Worm (Caenorhabditis elegans): Measurements from ENCODE around the gene ndc-80.

DNA sequence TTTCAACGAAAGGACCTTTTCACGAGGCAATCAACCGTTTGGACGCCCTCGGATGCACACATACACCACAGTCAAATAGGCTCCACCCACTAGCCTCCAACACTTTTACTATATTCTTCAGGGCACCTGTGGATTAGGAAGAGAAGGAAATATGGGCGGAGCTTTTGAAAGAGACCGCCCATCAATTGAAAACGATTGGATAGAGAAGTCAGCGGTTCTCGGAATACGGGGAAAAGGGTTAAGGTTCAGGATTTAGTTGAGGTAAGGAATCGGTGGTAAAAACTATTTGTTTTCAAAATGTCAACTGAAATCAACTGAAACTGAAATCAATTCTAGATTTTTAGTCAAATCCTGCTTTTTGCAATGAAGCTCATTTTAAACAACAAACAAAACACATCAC, 24.5 kb downstream of the ndc-80 start, which contains the start of gene egl-38:
- TF ChIP-seq lsy-2 (tag; optimal IDR thresholded peaks at IDR 0.05) = no peak
- no peak for TF ChIP-seq nhr-25 (tag; optimal IDR thresholded peaks at IDR 0.05; ENCODE audit: borderline replicate concordance, insufficient read depth)
- TF ChIP-seq nhr-237 (tag; optimal IDR thresholded peaks at IDR 0.05) = no peak
- no peak for TF ChIP-seq ceh-62 (tag; optimal IDR thresholded peaks at IDR 0.05)
- TF ChIP-seq sdz-12 (GFP tag; optimal IDR thresholded peaks at IDR 0.05) = no peak
- TF ChIP-seq unc-62 (GFP tag; optimal IDR thresholded peaks at IDR 0.05 in 1 of 2) = no peak
- TF ChIP-seq unc-62 (tag; optimal IDR thresholded peaks at IDR 0.05) = no peak
- TF ChIP-seq pha-4 (GFP tag; IDR thresholded peaks at IDR 0.05) = no peak
- no peak for TF ChIP-seq pha-4 (tag; optimal IDR thresholded peaks at IDR 0.05)
- no peak for TF ChIP-seq mdt-29 (GFP tag; IDR thresholded peaks at IDR 0.05)
- no peak for TF ChIP-seq mep-1 (tag; optimal IDR thresholded peaks at IDR 0.05)
- TF ChIP-seq fos-1 (tag; optimal IDR thresholded peaks at IDR 0.05) = no peak
- no peak for TF ChIP-seq zfp-2 (tag; optimal IDR thresholded peaks at IDR 0.05)
- no peak for TF ChIP-seq nhr-11 (tag; optimal IDR thresholded peaks at IDR 0.05)
- no peak for TF ChIP-seq aha-1 (tag)
- no peak for TF ChIP-seq jun-1 (tag; optimal IDR thresholded peaks at IDR 0.05)
